Fruit fly (Drosophila melanogaster) ovary, adult (tissue): ENCODE measurements around the gene CG10163.

Experiments used
- CG17801 ChIP-seq: fragments of 200-800 bp; optimal IDR thresholded peaks from 2 replicates; lab custom pipeline; 2019; ENCODE audit warnings: missing biosample characterization, mild to moderate bottlenecking, missing genetic modification characterization, moderate library complexity; ENCODE audit not compliant: partially characterized antibody

The CG10163 gene

dm6 chr3L:6258660-6259059 lies at the start of gene CG10163:
Gene CG10163 (minus strand): TSS chr3L:6258760.
- no peak for TF ChIP-seq CG17801 (GFP tag; lab: Kevin White, UChicago)

dm6 chr3L:6307298-6307697 lies 48.7 kb upstream of the CG10163 start:
- TF ChIP-seq CG17801 (GFP tag; lab: Kevin White, UChicago): no peak

dm6 chr3L:6304859-6305258 lies 46.3 kb upstream of the CG10163 start:
- TF ChIP-seq CG17801 (GFP tag; lab: Kevin White, UChicago): no peak

- no peak for TF ChIP-seq CG17801 (GFP tag; lab: Kevin White, UChicago)
These were observed 43.9 kb upstream of the CG10163 start for dm6 chr3L:6302500-6302899.

dm6 chr3L:6296611-6297010 lies 38.1 kb upstream of the CG10163 start:
- TF ChIP-seq CG17801 (GFP tag; lab: Kevin White, UChicago): no peak

dm6 chr3L:6285412-6285811 lies 26.9 kb upstream of the CG10163 start:
- no peak for TF ChIP-seq CG17801 (GFP tag; lab: Kevin White, UChicago)

dm6 chr3L:6275487-6275886 lies 16.9 kb upstream of the CG10163 start, which contains the start of gene CG43168:
Gene CG43168 (plus strand): TSS chr3L:6275787.
- no peak for TF ChIP-seq CG17801 (GFP tag; lab: Kevin White, UChicago)

- TF ChIP-seq CG17801 (GFP tag; lab: Kevin White, UChicago): no peak
These were observed 16.4 kb upstream of the CG10163 start for dm6 chr3L:6274929-6275328.

- no peak for TF ChIP-seq CG17801 (GFP tag; lab: Kevin White, UChicago)
These were observed 11.7 kb upstream of the CG10163 start for dm6 chr3L:6270283-6270682.

- no peak for TF ChIP-seq CG17801 (GFP tag; lab: Kevin White, UChicago)
These were observed 10.4 kb upstream of the CG10163 start for dm6 chr3L:6269003-6269402.

dm6 chr3L:6268076-6268475 lies 9.5 kb upstream of the CG10163 start:
- no peak for TF ChIP-seq CG17801 (GFP tag; lab: Kevin White, UChicago)

dm6 chr3L:6267509-6267908 lies 8.9 kb upstream of the CG10163 start:
- no peak for TF ChIP-seq CG17801 (GFP tag; lab: Kevin White, UChicago)

dm6 chr3L:6266321-6266720 lies 7.8 kb upstream of the CG10163 start:
- no peak for TF ChIP-seq CG17801 (GFP tag; lab: Kevin White, UChicago)

- TF ChIP-seq CG17801 (GFP tag; lab: Kevin White, UChicago): no peak
These were observed 5.6 kb upstream of the CG10163 start for dm6 chr3L:6263896-6264841.

- TF ChIP-seq CG17801 (GFP tag; lab: Kevin White, UChicago): no peak
These were observed 4.9 kb upstream of the CG10163 start for dm6 chr3L:6263470-6263869.
